Fruit fly (Drosophila melanogaster) whole organism, adult: ENCODE measurements around the gene cm.
A peak's percentile ranks its signal among the peaks of the same experiment; 100 is the strongest.

ENCODE experiments used
- CG11617 ChIP-seq: fragments of 200-800 bp; sonication (Bioruptor generic); optimal IDR thresholded peaks from 2 replicates; lab custom pipeline; 2017; ENCODE audit warnings: mild to moderate bottlenecking, missing biosample characterization, missing genetic modification reagents, missing genetic modification characterization
- CG12768 ChIP-seq: fragments of 200-800 bp; sonication (Bioruptor generic); optimal IDR thresholded peaks from 2 replicates; lab custom pipeline; 2017; ENCODE audit warnings: missing biosample characterization, missing genetic modification characterization, mild to moderate bottlenecking, moderate library complexity, missing genetic modification reagents
- CG14711 ChIP-seq: fragments of 200-800 bp; sonication (Bioruptor generic); optimal IDR thresholded peaks from 2 replicates; lab custom pipeline; 2018; ENCODE audit warnings: missing biosample characterization, mild to moderate bottlenecking, missing genetic modification characterization, moderate library complexity
- CG1620 ChIP-seq: fragments of 200-800 bp; sonication (Bioruptor generic); optimal IDR thresholded peaks from 2 replicates; lab custom pipeline; 2016; ENCODE audit warnings: missing biosample characterization, missing genetic modification characterization
- CG33017 ChIP-seq: fragments of 200-800 bp; sonication (Bioruptor generic); optimal IDR thresholded peaks from 2 replicates; lab custom pipeline; 2018; ENCODE audit warnings: missing biosample characterization, mild to moderate bottlenecking, missing genetic modification characterization, moderate library complexity
- CG5204 ChIP-seq: fragments of 200-800 bp; sonication (Bioruptor generic); optimal IDR thresholded peaks from 2 replicates; lab custom pipeline; 2016; ENCODE audit warnings: missing biosample characterization, missing genetic modification characterization
- CG7045 ChIP-seq: fragments of 200-800 bp; sonication (Bioruptor generic); optimal IDR thresholded peaks from 2 replicates; lab custom pipeline; 2017; ENCODE audit warnings: missing biosample characterization, mild to moderate bottlenecking, missing genetic modification characterization
- CG7101 ChIP-seq: fragments of 200-800 bp; sonication (Bioruptor generic); optimal IDR thresholded peaks from 2 replicates; lab custom pipeline; 2018; ENCODE audit warnings: missing biosample characterization, mild to moderate bottlenecking, missing genetic modification characterization, moderate library complexity
- Clk ChIP-seq: fragments of 200-800 bp; sonication (Bioruptor generic); optimal IDR thresholded peaks from 2 replicates; lab custom pipeline; 2017; ENCODE audit warnings: missing biosample characterization, missing genetic modification characterization
- Crg-1 ChIP-seq: fragments of 200-800 bp; sonication (Bioruptor generic); optimal IDR thresholded peaks from 2 replicates; lab custom pipeline; 2016; ENCODE audit warnings: missing biosample characterization, missing genetic modification characterization
- Hr96 ChIP-seq: fragments of 200-800 bp; sonication (Bioruptor generic); optimal IDR thresholded peaks from 2 replicates; lab custom pipeline; 2016; ENCODE audit warnings: missing biosample characterization, missing genetic modification characterization
- Mnt ChIP-seq: fragments of 200-800 bp; sonication (Bioruptor generic); optimal IDR thresholded peaks from 2 replicates; lab custom pipeline; 2016; ENCODE audit warnings: missing biosample characterization, mild to moderate bottlenecking, missing genetic modification characterization
- bab1 ChIP-seq: fragments of 200-800 bp; sonication (Bioruptor generic); optimal IDR thresholded peaks from 3 replicates; lab custom pipeline; 2019; ENCODE audit warnings: missing biosample characterization, mild to moderate bottlenecking, missing genetic modification characterization, moderate library complexity
- cic ChIP-seq: fragments of 200-800 bp; sonication (Bioruptor generic); optimal IDR thresholded peaks from 2 replicates; lab custom pipeline; 2017; ENCODE audit warnings: missing biosample characterization, mild to moderate bottlenecking, missing genetic modification characterization, moderate library complexity
- cnc ChIP-seq, 2 experiments: fragments of >200 bp; optimal IDR thresholded peaks; 2 replicates each; lab custom pipeline; 2017
- kay ChIP-seq: fragments of 200-800 bp; sonication (Bioruptor generic); peaks from one replicate; lab custom pipeline; 2016; ENCODE audit warnings: missing biosample characterization, missing genetic modification characterization, borderline replicate concordance
- ovo ChIP-seq: fragments of 200-800 bp; sonication (Bioruptor generic); optimal IDR thresholded peaks from 2 replicates; lab custom pipeline; 2016; ENCODE audit warnings: missing biosample characterization, missing genetic modification characterization
- pad ChIP-seq: fragments of 200-800 bp; sonication (Bioruptor generic); optimal IDR thresholded peaks from 3 replicates; lab custom pipeline; 2017; ENCODE audit warnings: missing biosample characterization, missing genetic modification characterization, mild to moderate bottlenecking, moderate library complexity, missing genetic modification reagents
- tj ChIP-seq: fragments of 200-800 bp; sonication (Bioruptor generic); optimal IDR thresholded peaks from 3 replicates; lab custom pipeline; 2017; ENCODE audit warnings: missing biosample characterization, mild to moderate bottlenecking, missing genetic modification characterization, moderate library complexity
- toe ChIP-seq: fragments of 200-800 bp; sonication (Bioruptor generic); optimal IDR thresholded peaks from 2 replicates; lab custom pipeline; 2016; ENCODE audit warnings: missing biosample characterization, missing genetic modification characterization

Gene cm

DNA sequence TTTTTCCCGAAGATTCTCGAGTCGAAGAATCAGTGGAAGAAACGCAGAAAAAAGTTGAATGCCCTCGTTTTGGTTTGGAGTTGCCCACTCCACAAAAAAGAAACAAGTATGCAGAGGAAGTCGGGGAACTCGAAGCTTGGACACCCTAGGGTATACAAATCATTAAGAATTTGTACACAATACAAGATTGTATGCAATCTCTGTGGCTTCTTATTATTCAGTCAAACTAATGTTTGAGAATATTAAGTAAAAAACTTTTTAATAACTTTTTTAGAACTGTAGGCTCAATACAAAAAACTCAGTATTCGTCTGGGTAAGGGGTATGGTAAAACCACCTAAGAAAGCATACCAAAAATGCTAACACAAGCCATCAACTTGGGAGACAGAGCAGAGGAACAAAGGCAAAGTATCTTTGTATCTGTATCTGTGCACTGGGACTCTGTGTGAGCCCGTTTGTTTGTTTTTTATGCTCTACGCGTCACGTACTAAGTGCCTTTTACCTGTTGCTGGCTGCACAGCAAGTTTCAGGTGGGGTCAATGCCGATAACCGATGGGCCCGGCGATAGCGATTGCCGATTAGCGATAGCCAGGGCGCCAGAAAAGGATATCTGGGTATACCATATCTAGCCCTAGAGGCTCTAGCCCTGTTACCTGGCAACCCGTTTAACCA lies 25.6 kb downstream of the cm start:
- peak; percentile 90 for TF ChIP-seq bab1
- TF ChIP-seq cic (GFP tag; lab: Kevin White, UChicago): no peak
- TF ChIP-seq Mnt (GFP tag; lab: Kevin White, UChicago): no peak
- peak; percentile 28 for TF ChIP-seq CG7101
- peak; percentile 81 for TF ChIP-seq tj (GFP tag; lab: Kevin White, UChicago)
- TF ChIP-seq CG5204 (GFP tag; lab: Kevin White, UChicago): no peak
- peak; percentile 54 for TF ChIP-seq CG14711 (tag; lab: Kevin White, UChicago)
- peak; percentile 29 for TF ChIP-seq pad (GFP tag; lab: Kevin White, UChicago)
- TF ChIP-seq ovo (GFP tag; lab: Kevin White, UChicago): no peak
- TF ChIP-seq Crg-1 (GFP tag; lab: Kevin White, UChicago): peak; percentile 13

- no peak for TF ChIP-seq Hr96 (GFP tag; lab: Kevin White, UChicago)
- no peak for TF ChIP-seq CG14711 (tag; lab: Kevin White, UChicago)
Measured at dm6 chrX:6983500-6984320, 27.2 kb downstream of the cm start.

dm6 chrX:6982705-6983384 lies 28.1 kb downstream of the cm start:
- TF ChIP-seq CG7101 (no peak), tj (GFP tag; lab: Kevin White, UChicago) (peak; percentile 73), CG14711 (tag; lab: Kevin White, UChicago) (no peak)

DNA sequence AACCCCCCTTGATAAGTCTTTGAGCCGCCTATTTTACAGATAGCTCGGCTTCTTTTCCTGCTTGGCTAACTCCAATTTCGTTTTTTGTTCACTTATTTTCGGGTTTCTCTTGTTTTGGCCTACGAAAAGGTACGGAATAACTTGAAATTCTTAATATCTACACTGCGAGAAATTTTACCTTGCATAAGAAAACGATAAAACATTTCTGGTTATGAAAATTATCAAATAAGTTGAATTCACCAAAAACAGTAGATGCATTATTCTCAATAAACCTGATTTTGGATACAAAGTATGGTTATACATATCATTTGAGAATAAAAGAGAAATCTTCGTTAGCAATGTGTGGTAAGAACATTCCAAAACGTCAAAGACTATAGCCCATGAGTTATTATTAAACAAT lies 28.9 kb downstream of the cm start:
- TF ChIP-seq CG12768 (GFP tag; lab: Kevin White, UChicago): no peak
- peak; percentile 16 for TF ChIP-seq bab1

- TF ChIP-seq CG12768 (GFP tag; lab: Kevin White, UChicago) (no peak), CG7101 (peak; percentile 26), Mnt (GFP tag; lab: Kevin White, UChicago) (peak; percentile 43), CG11617 (GFP tag; lab: Kevin White, UChicago) (no peak), tj (GFP tag; lab: Kevin White, UChicago) (peak; percentile 95), cnc (optimal IDR thresholded peaks at IDR 0.05; lab: Kevin White, UChicago) (peak in 1 of 2 experiments; percentile 5), CG1620 (no peak)
Measured at dm6 chrX:6981470-6981952, 29.4 kb downstream of the cm start.

dm6 chrX:6976911-6977310 lies 34.0 kb downstream of the cm start:
- TF ChIP-seq CG11617 (GFP tag; lab: Kevin White, UChicago): no peak
- no peak for TF ChIP-seq toe
- TF ChIP-seq ovo (GFP tag; lab: Kevin White, UChicago): no peak
- no peak for TF ChIP-seq Crg-1 (GFP tag; lab: Kevin White, UChicago)
- TF ChIP-seq Mnt (GFP tag; lab: Kevin White, UChicago): no peak
- TF ChIP-seq CG7101: no peak
- TF ChIP-seq bab1: no peak

- TF ChIP-seq cnc (optimal IDR thresholded peaks at IDR 0.05; lab: Kevin White, UChicago): no peak
- TF ChIP-seq tj (GFP tag; lab: Kevin White, UChicago): peak; percentile 37
Measured at dm6 chrX:6976364-6976763, 34.6 kb downstream of the cm start.

dm6 chrX:6974221-6974620 lies 36.7 kb downstream of the cm start:
- TF ChIP-seq cnc (optimal IDR thresholded peaks at IDR 0.05; lab: Kevin White, UChicago) (no peak), CG12768 (GFP tag; lab: Kevin White, UChicago) (no peak), Clk (GFP tag; lab: Kevin White, UChicago) (no peak), bab1 (no peak), toe (no peak)

DNA sequence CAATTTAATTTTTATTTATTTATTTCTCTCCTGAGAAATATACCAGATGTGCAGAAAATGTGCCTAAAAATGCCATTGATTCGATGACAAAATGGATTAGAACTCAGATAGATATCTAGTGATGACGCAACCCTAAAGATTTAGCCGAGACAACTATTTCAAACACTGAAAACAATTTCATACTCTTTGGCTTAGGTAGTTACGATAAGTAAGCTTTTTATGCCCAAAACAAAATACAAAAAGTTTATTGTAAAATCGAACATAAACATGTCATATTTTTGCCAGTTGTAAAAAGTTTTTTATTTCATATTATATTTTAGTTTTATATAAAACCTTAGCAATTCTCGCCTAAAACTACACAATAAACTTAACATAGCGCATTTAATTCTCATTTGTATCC lies 37.6 kb downstream of the cm start, which contains the start of gene CG3040:
TSS of gene CG3040 (minus strand) at position 54 of the 400 bp plus-strand sequence.
- no peak for TF ChIP-seq CG5204 (GFP tag; lab: Kevin White, UChicago)
- TF ChIP-seq CG1620: peak; percentile 33
- no peak for TF ChIP-seq Mnt (GFP tag; lab: Kevin White, UChicago)
- no peak for TF ChIP-seq cnc (optimal IDR thresholded peaks at IDR 0.05; lab: Kevin White, UChicago)
- TF ChIP-seq Hr96 (GFP tag; lab: Kevin White, UChicago): no peak
- TF ChIP-seq CG11617 (GFP tag; lab: Kevin White, UChicago): no peak
- TF ChIP-seq CG7045 (GFP tag; lab: Kevin White, UChicago): no peak
- TF ChIP-seq CG12768 (GFP tag; lab: Kevin White, UChicago): no peak
- no peak for TF ChIP-seq CG33017
- TF ChIP-seq bab1: peak; percentile 69
- TF ChIP-seq Clk (GFP tag; lab: Kevin White, UChicago): no peak
- TF ChIP-seq CG7101: peak; percentile 29
- peak; percentile 53 for TF ChIP-seq CG14711 (tag; lab: Kevin White, UChicago)
- no peak for TF ChIP-seq ovo (GFP tag; lab: Kevin White, UChicago)
- no peak for TF ChIP-seq pad (GFP tag; lab: Kevin White, UChicago)
- no peak for TF ChIP-seq cic (GFP tag; lab: Kevin White, UChicago)
- no peak for TF ChIP-seq Crg-1 (GFP tag; lab: Kevin White, UChicago)
- peak; percentile 3 for TF ChIP-seq kay
- no peak for TF ChIP-seq tj (GFP tag; lab: Kevin White, UChicago)
- TF ChIP-seq toe: no peak
